Fruit fly (Drosophila melanogaster) whole organism, embryonic: Measurements from ENCODE around the gene Rbp.
A peak's percentile ranks its signal among the peaks of the same experiment; 100 is the strongest.

Experiments used
- BEAF-32 ChIP-seq: fragments of 200-800 bp; sonication (Bioruptor generic); optimal IDR thresholded peaks from 3 replicates; lab custom pipeline; 2017; ENCODE audit warnings: missing biosample characterization, missing genetic modification characterization, mild to moderate bottlenecking, moderate library complexity, missing genetic modification reagents
- Bgb ChIP-seq: fragments of 200-800 bp; sonication (Bioruptor generic); IDR thresholded peaks from 2 replicates; pipeline ENCODE4 v1.3.6; 2022; ENCODE audit warnings: missing biosample characterization, missing genetic modification characterization; ENCODE audit not compliant: partially characterized antibody
- CG10267 ChIP-seq: fragments of 200-800 bp; sonication (Bioruptor generic); optimal IDR thresholded peaks from 2 replicates; lab custom pipeline; 2018; ENCODE audit warnings: missing biosample characterization, mild to moderate bottlenecking, missing genetic modification characterization, moderate library complexity
- CG12659 ChIP-seq: fragments of 200-800 bp; sonication (Bioruptor generic); optimal IDR thresholded peaks from 3 replicates; lab custom pipeline; 2017; ENCODE audit warnings: mild to moderate bottlenecking, missing biosample characterization, missing genetic modification reagents, missing genetic modification characterization
- CG14860 ChIP-seq: fragments of 200-800 bp; sonication (Bioruptor generic); IDR thresholded peaks from 3 replicates; pipeline ENCODE4 v1.3.6; 2022; ENCODE audit warnings: missing biosample characterization, missing genetic modification characterization; ENCODE audit not compliant: partially characterized antibody
- CG15514 ChIP-seq: fragments of 200-800 bp; sonication (Bioruptor generic); optimal IDR thresholded peaks from 3 replicates; lab custom pipeline; 2017; ENCODE audit warnings: missing biosample characterization, missing genetic modification characterization, mild to moderate bottlenecking, moderate library complexity, missing genetic modification reagents
- CG1603 ChIP-seq: fragments of 200-800 bp; sonication (Bioruptor generic); optimal IDR thresholded peaks from 2 replicates; lab custom pipeline; 2019; ENCODE audit warnings: missing biosample characterization, mild to moderate bottlenecking, missing genetic modification characterization, moderate library complexity
- CG16813 ChIP-seq: fragments of 200-800 bp; sonication (Bioruptor generic); IDR thresholded peaks from 3 replicates; pipeline ENCODE4 v1.3.6; 2022; ENCODE audit warnings: missing biosample characterization, missing genetic modification characterization; ENCODE audit not compliant: partially characterized antibody
- CG16863 ChIP-seq: fragments of 200-800 bp; sonication (Bioruptor generic); optimal IDR thresholded peaks from 3 replicates; lab custom pipeline; 2016; ENCODE audit warnings: missing biosample characterization, missing genetic modification characterization
- CG1832 ChIP-seq: fragments of 200-800 bp; sonication (Bioruptor generic); optimal IDR thresholded peaks from 2 replicates; lab custom pipeline; 2017; ENCODE audit warnings: missing biosample characterization, mild to moderate bottlenecking, missing genetic modification characterization, inconsistent platforms
- CG2129 ChIP-seq: fragments of 200-800 bp; sonication (Bioruptor generic); IDR thresholded peaks from 2 replicates; pipeline ENCODE4 v1.3.6; 2022; ENCODE audit warnings: missing biosample characterization, missing genetic modification characterization; ENCODE audit not compliant: partially characterized antibody
- CG31224 ChIP-seq: fragments of 200-800 bp; sonication (Bioruptor generic); IDR thresholded peaks from 2 replicates; pipeline ENCODE4 v1.3.6; 2022; ENCODE audit warnings: missing biosample characterization, missing genetic modification characterization
- CG32767 ChIP-seq: fragments of 200-800 bp; sonication (Bioruptor generic); IDR thresholded peaks from 2 replicates; pipeline ENCODE4 v1.3.6; 2022; ENCODE audit warnings: missing biosample characterization, missing genetic modification characterization
- CG6689 ChIP-seq: fragments of 200-800 bp; sonication (Bioruptor generic); IDR thresholded peaks from 2 replicates; pipeline ENCODE4 v1.3.6; 2022; ENCODE audit warnings: missing biosample characterization, missing genetic modification characterization
- CG6765 ChIP-seq: fragments of 200-800 bp; sonication (Bioruptor generic); optimal IDR thresholded peaks from 3 replicates; lab custom pipeline; 2017; ENCODE audit warnings: missing biosample characterization, mild to moderate bottlenecking, missing genetic modification characterization
- CG6813 ChIP-seq: fragments of 200-800 bp; sonication (Bioruptor generic); optimal IDR thresholded peaks from 2 replicates; lab custom pipeline; 2017; ENCODE audit warnings: missing biosample characterization, missing genetic modification characterization, mild to moderate bottlenecking, moderate library complexity, missing genetic modification reagents
- CG7372 ChIP-seq: fragments of 200-800 bp; sonication (Bioruptor generic); IDR thresholded peaks from 2 replicates; pipeline ENCODE4 v1.3.6; 2022; ENCODE audit warnings: missing biosample characterization, missing genetic modification characterization
- CG7963 ChIP-seq: fragments of 200-800 bp; sonication (Bioruptor generic); IDR thresholded peaks from 3 replicates; pipeline ENCODE4 v1.3.6; 2022; ENCODE audit warnings: missing biosample characterization, missing genetic modification characterization; ENCODE audit not compliant: partially characterized antibody
- CG9437 ChIP-seq: fragments of 200-800 bp; sonication (Bioruptor generic); optimal IDR thresholded peaks from 2 replicates; lab custom pipeline; 2018; ENCODE audit warnings: missing biosample characterization, mild to moderate bottlenecking, missing genetic modification characterization
- Doc3 ChIP-seq: fragments of 200-800 bp; sonication (Bioruptor generic); IDR thresholded peaks from 3 replicates; pipeline ENCODE4 v1.3.6; 2022; ENCODE audit warnings: missing biosample characterization, missing genetic modification characterization; ENCODE audit not compliant: partially characterized antibody
- Dp ChIP-seq: fragments of 200-800 bp; sonication (Bioruptor generic); optimal IDR thresholded peaks from 2 replicates; lab custom pipeline; 2018; ENCODE audit warnings: missing biosample characterization, mild to moderate bottlenecking, missing genetic modification characterization, moderate library complexity
- E2f2 ChIP-seq: fragments of 200-800 bp; sonication (Bioruptor generic); IDR thresholded peaks from 2 replicates; pipeline ENCODE4 v1.3.6; 2022; ENCODE audit warnings: missing biosample characterization, missing genetic modification characterization
- Eip74EF ChIP-seq, 2 experiments: fragments of 200-800 bp in 1 of 2; fragments of >200 bp in 1 of 2; sonication (Bioruptor generic) in 1 of 2; optimal IDR thresholded peaks; 2 replicates each; lab custom pipeline; 2017 to 2019; ENCODE audit warnings: missing biosample characterization in 2 of 2, missing genetic modification characterization in 2 of 2, mild to moderate bottlenecking in 1 of 2, moderate library complexity in 1 of 2
- Gsc ChIP-seq: fragments of 200-800 bp; sonication (Bioruptor generic); IDR thresholded peaks from 2 replicates; pipeline ENCODE4 v1.3.6; 2022; ENCODE audit warnings: missing biosample characterization, missing genetic modification characterization
- HLHmδ ChIP-seq: fragments of 200-800 bp; sonication (Bioruptor generic); optimal IDR thresholded peaks from 2 replicates; lab custom pipeline; 2018; ENCODE audit warnings: missing biosample characterization, mild to moderate bottlenecking, missing genetic modification characterization, moderate library complexity
- HmgZ ChIP-seq: fragments of 200-800 bp; sonication (Bioruptor generic); optimal IDR thresholded peaks from 2 replicates; lab custom pipeline; 2018; ENCODE audit warnings: missing biosample characterization, mild to moderate bottlenecking, missing genetic modification characterization
- Hr51 ChIP-seq, 2 experiments: fragments of 200-800 bp; sonication (Bioruptor generic); optimal IDR thresholded peaks; 2 replicates in 1 of 2; 3 replicates in 1 of 2; lab custom pipeline; 2016 to 2018; ENCODE audit warnings: missing biosample characterization in 2 of 2, missing genetic modification characterization in 2 of 2, mild to moderate bottlenecking in 1 of 2, moderate library complexity in 1 of 2
- MESR4 ChIP-seq: fragments of 200-800 bp; sonication (Bioruptor generic); optimal IDR thresholded peaks from 2 replicates; lab custom pipeline; 2018; ENCODE audit warnings: missing biosample characterization, mild to moderate bottlenecking, missing genetic modification characterization, moderate library complexity
- Myb ChIP-seq: fragments of 200-800 bp; sonication (Bioruptor generic); optimal IDR thresholded peaks from 2 replicates; lab custom pipeline; 2016; ENCODE audit warnings: missing biosample characterization, missing genetic modification characterization
- NFAT ChIP-seq: fragments of 200-800 bp; sonication (Bioruptor generic); IDR thresholded peaks from 2 replicates; pipeline ENCODE4 v1.3.6; 2022; ENCODE audit warnings: missing biosample characterization, missing genetic modification characterization
- Neu2 ChIP-seq: fragments of 200-800 bp; sonication (Bioruptor generic); optimal IDR thresholded peaks from 3 replicates; lab custom pipeline; 2016; ENCODE audit warnings: missing biosample characterization, missing genetic modification characterization, borderline replicate concordance
- Nf-YB ChIP-seq: fragments of 200-800 bp; sonication (Bioruptor generic); optimal IDR thresholded peaks from 3 replicates; lab custom pipeline; 2019; ENCODE audit warnings: missing biosample characterization, mild to moderate bottlenecking, missing genetic modification characterization, moderate library complexity
- Opbp ChIP-seq: fragments of 200-800 bp; sonication (Bioruptor generic); IDR thresholded peaks from 3 replicates; pipeline ENCODE4 v1.3.6; 2022; ENCODE audit warnings: missing biosample characterization, missing genetic modification characterization; ENCODE audit not compliant: partially characterized antibody
- Sin3A ChIP-seq: fragments of >200 bp; optimal IDR thresholded peaks from 2 replicates; lab custom pipeline; 2018
- Sry-δ ChIP-seq: fragments of 200-800 bp; sonication (Bioruptor generic); optimal IDR thresholded peaks from 2 replicates; lab custom pipeline; 2016; ENCODE audit warnings: missing biosample characterization, missing genetic modification characterization
- Xbp1 ChIP-seq: fragments of 200-800 bp; sonication (Bioruptor generic); optimal IDR thresholded peaks from 3 replicates; lab custom pipeline; 2016; ENCODE audit warnings: missing biosample characterization, mild to moderate bottlenecking, missing genetic modification characterization
- bbx ChIP-seq: fragments of 200-800 bp; sonication (Bioruptor generic); IDR thresholded peaks from 2 replicates; pipeline ENCODE4 v1.3.6; 2022; ENCODE audit warnings: missing biosample characterization, missing genetic modification characterization; ENCODE audit not compliant: partially characterized antibody
- crp ChIP-seq, 2 experiments: fragments of 200-800 bp; sonication (Bioruptor generic); optimal IDR thresholded peaks; 2 replicates in 1 of 2; 3 replicates in 1 of 2; lab custom pipeline; 2017; ENCODE audit warnings: missing biosample characterization in 2 of 2, missing genetic modification characterization in 2 of 2, mild to moderate bottlenecking in 1 of 2, moderate library complexity in 1 of 2
- gcm ChIP-seq: fragments of 200-800 bp; sonication (Bioruptor generic); optimal IDR thresholded peaks from 2 replicates; lab custom pipeline; 2019; ENCODE audit warnings: missing biosample characterization, mild to moderate bottlenecking, missing genetic modification characterization, moderate library complexity
- knrl ChIP-seq: fragments of 200-800 bp; sonication (Bioruptor generic); IDR thresholded peaks from 3 replicates; pipeline ENCODE4 v1.3.6; 2022; ENCODE audit warnings: missing biosample characterization, missing genetic modification characterization; ENCODE audit not compliant: partially characterized antibody
- nau ChIP-seq: fragments of 200-800 bp; sonication (Bioruptor generic); optimal IDR thresholded peaks from 3 replicates; lab custom pipeline; 2017; ENCODE audit warnings: missing biosample characterization, mild to moderate bottlenecking, missing genetic modification characterization, missing genetic modification reagents
- nmo ChIP-seq: fragments of 200-800 bp; sonication (Bioruptor generic); optimal IDR thresholded peaks from 2 replicates; lab custom pipeline; 2018; ENCODE audit warnings: missing biosample characterization, mild to moderate bottlenecking, missing genetic modification characterization, moderate library complexity
- scrt ChIP-seq: fragments of 200-800 bp; sonication (Bioruptor generic); optimal IDR thresholded peaks from 2 replicates; lab custom pipeline; 2018; ENCODE audit warnings: missing biosample characterization, mild to moderate bottlenecking, missing genetic modification characterization, moderate library complexity
- sna ChIP-seq: fragments of 200-800 bp; sonication (Bioruptor generic); IDR thresholded peaks from 2 replicates; pipeline ENCODE4 v1.3.6; 2022; ENCODE audit warnings: missing biosample characterization, missing genetic modification characterization; ENCODE audit not compliant: partially characterized antibody
- stwl ChIP-seq: fragments of 200-800 bp; sonication (Bioruptor generic); optimal IDR thresholded peaks from 3 replicates; lab custom pipeline; 2018; ENCODE audit warnings: missing biosample characterization, mild to moderate bottlenecking, missing genetic modification characterization, moderate library complexity
- unc-4 ChIP-seq: fragments of 200-800 bp; sonication (Bioruptor generic); IDR thresholded peaks from 2 replicates; pipeline ENCODE4 v1.3.6; 2022; ENCODE audit warnings: missing biosample characterization, missing genetic modification characterization; ENCODE audit not compliant: partially characterized antibody
- wdn ChIP-seq: fragments of 200-800 bp; sonication (Bioruptor generic); IDR thresholded peaks from 2 replicates; pipeline ENCODE4 v1.3.6; 2022; ENCODE audit warnings: missing biosample characterization, missing genetic modification characterization

Gene Rbp

DNA sequence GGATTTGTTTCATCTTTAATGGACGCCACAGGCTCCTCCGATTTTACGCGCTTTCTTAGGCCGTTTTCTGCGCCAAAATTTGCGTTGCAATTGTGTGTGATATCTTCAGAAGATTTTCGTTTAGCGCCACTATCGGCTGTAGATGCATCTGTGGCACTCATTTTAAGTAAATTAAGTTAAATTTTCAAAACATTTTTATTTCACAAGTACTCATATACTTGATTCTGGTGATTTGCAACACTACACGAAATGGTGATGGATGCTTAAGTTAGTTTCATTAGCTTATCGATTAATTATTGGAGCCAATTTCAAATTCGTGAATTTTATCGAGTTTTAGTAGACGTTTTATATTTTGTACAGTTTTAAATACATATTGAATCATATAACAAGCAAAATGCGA, 10.8 kb upstream of the Rbp start, which contains the start of gene CG6171 (continued):
- no peak for TF ChIP-seq nmo (GFP tag; lab: Kevin White, UChicago)
- no peak for TF ChIP-seq Xbp1
- 0 out of 3 replicates have a peak, but pooled peaks have one; percentile 17 for TF ChIP-seq Doc3
- peak; percentile 48; the same call in 1 of the 3 replicates for TF ChIP-seq CG14860
- peak; percentile 23; the same call in 1 of the 2 replicates for TF ChIP-seq sna (GFP tag; lab: Robert Waterston, UW)
- peak; percentile 75 for TF ChIP-seq CG16863
- peak; percentile 30; the same call in 1 of the 2 replicates for TF ChIP-seq Bgb (GFP tag; lab: Robert Waterston, UW)
- peak; percentile 82 for TF ChIP-seq Dp (GFP tag; lab: Kevin White, UChicago)
- TF ChIP-seq bbx (GFP tag; lab: Robert Waterston, UW): 0 out of 2 replicates have a peak, but pooled peaks have one; percentile 55
- peak; percentile 59 for TF ChIP-seq unc-4 (GFP tag; lab: Robert Waterston, UW)
- no peak for TF ChIP-seq CG6765 (GFP tag; lab: Kevin White, UChicago)
- TF ChIP-seq CG7372 (GFP tag; lab: Robert Waterston, UW): no peak
- TF ChIP-seq CG6689 (GFP tag; lab: Robert Waterston, UW): no peak
- no peak for TF ChIP-seq wdn (GFP tag; lab: Robert Waterston, UW)
- TF ChIP-seq CG32767 (GFP tag; lab: Robert Waterston, UW): peak; percentile 47; the same call in 1 of the 2 replicates
- TF ChIP-seq CG16813 (GFP tag; lab: Robert Waterston, UW): 0 out of 3 replicates have a peak, but pooled peaks have one; percentile 29
- TF ChIP-seq CG1832 (GFP tag; lab: Kevin White, UChicago): no peak
- TF ChIP-seq gcm: no peak
- TF ChIP-seq CG6813: no peak
- peak; percentile 91 for TF ChIP-seq E2f2 (GFP tag; lab: Robert Waterston, UW)
- peak; percentile 43; the same call in 1 of the 3 replicates for TF ChIP-seq Opbp
- peak in 1 of 2 experiments; percentile 15 for TF ChIP-seq crp (GFP tag; optimal IDR thresholded peaks at IDR 0.05; lab: Kevin White, UChicago)
- TF ChIP-seq HmgZ (tag; lab: Kevin White, UChicago): peak; percentile 17
- peak; percentile 63 for TF ChIP-seq BEAF-32 (GFP tag; lab: Kevin White, UChicago)
- peak; percentile 61 for TF ChIP-seq stwl (tag; lab: Kevin White, UChicago)
- TF ChIP-seq CG31224 (GFP tag; lab: Robert Waterston, UW): no peak
- peak; percentile 18 for TF ChIP-seq CG15514 (GFP tag; lab: Kevin White, UChicago)
- TF ChIP-seq CG12659: peak; percentile 4
- TF ChIP-seq Hr51 (GFP tag; optimal IDR thresholded peaks at IDR 0.05; lab: Kevin White, UChicago): no peak
- TF ChIP-seq MESR4: peak; percentile 64
- TF ChIP-seq CG1603 (tag; lab: Kevin White, UChicago): peak; percentile 47
- peak; percentile 37 for TF ChIP-seq Myb
- TF ChIP-seq Gsc: no peak
- no peak for TF ChIP-seq nau
- peak; percentile 34; the same call in 1 of the 2 replicates for TF ChIP-seq CG2129 (GFP tag; lab: Robert Waterston, UW)
- TF ChIP-seq Neu2 (GFP tag; lab: Kevin White, UChicago): peak; percentile 18
- TF ChIP-seq knrl (GFP tag; lab: Robert Waterston, UW): peak; percentile 50
- TF ChIP-seq Nf-YB: no peak
- no peak for TF ChIP-seq CG9437 (GFP tag; lab: Kevin White, UChicago)
- no peak for TF ChIP-seq Sin3A (lab: Kevin White, UChicago)
- TF ChIP-seq Eip74EF (GFP tag; optimal IDR thresholded peaks at IDR 0.05; lab: Kevin White, UChicago): no peak
- TF ChIP-seq scrt (GFP tag; lab: Kevin White, UChicago): no peak
- TF ChIP-seq Sry-δ (GFP tag; lab: Kevin White, UChicago): peak; percentile 84
- no peak for TF ChIP-seq CG7963 (GFP tag; lab: Robert Waterston, UW)
- peak; percentile 92 for TF ChIP-seq CG10267 (tag; lab: Kevin White, UChicago)
- TF ChIP-seq HLHmδ (GFP tag; lab: Kevin White, UChicago): no peak
- no peak for TF ChIP-seq NFAT (GFP tag; lab: Robert Waterston, UW)
